Worm (Caenorhabditis elegans) whole organism, early embryonic: ENCODE data around the gene col-140.

Source experiments
- B0310.2 ChIP-seq: sonication (generic microtip); optimal IDR thresholded peaks from 2 replicates; lab custom pipeline; 2016; ENCODE audit warnings: mild to moderate bottlenecking, missing genetic modification characterization, missing compliant biosample characterization
- F13C5.2 ChIP-seq: sonication (generic microtip); optimal IDR thresholded peaks from 2 replicates; lab custom pipeline; 2017; ENCODE audit warnings: mild to moderate bottlenecking, missing genetic modification characterization, inconsistent platforms, missing compliant biosample characterization
- aly-1 ChIP-seq: sonication (generic microtip); optimal IDR thresholded peaks from 2 replicates; lab custom pipeline; 2016; ENCODE audit warnings: missing genetic modification characterization, missing compliant biosample characterization
- ama-1 ChIP-seq: fragments of 150-350 bp; optimal IDR thresholded peaks from 2 replicates; lab custom pipeline; 2014
- ceh-13 ChIP-seq: fragments of 200-800 bp; sonication (Bioruptor generic); optimal IDR thresholded peaks from 2 replicates; lab custom pipeline; 2018; ENCODE audit warnings: mild to moderate bottlenecking, missing genetic modification characterization, missing compliant biosample characterization
- ceh-36 ChIP-seq: sonication (generic microtip); optimal IDR thresholded peaks from 2 replicates; lab custom pipeline; 2016; ENCODE audit warnings: missing genetic modification characterization, inconsistent platforms, missing compliant biosample characterization
- ets-7 ChIP-seq: sonication (generic microtip); optimal IDR thresholded peaks from 2 replicates; lab custom pipeline; 2016; ENCODE audit warnings: missing genotype, missing genetic modification characterization, missing compliant biosample characterization
- flt-1 ChIP-seq: fragments of 200-800 bp; sonication (Bioruptor generic); IDR thresholded peaks from 2 replicates; pipeline ENCODE4 v1.3.6; 2022; ENCODE audit warnings: missing genetic modification characterization, missing compliant biosample characterization
- hmbx-1 ChIP-seq: sonication (generic microtip); optimal IDR thresholded peaks from 2 replicates; lab custom pipeline; 2016; ENCODE audit warnings: mild to moderate bottlenecking, missing genetic modification characterization, missing compliant biosample characterization
- hmg-4 ChIP-seq: fragments of 200-800 bp; sonication (Bioruptor generic); optimal IDR thresholded peaks from 2 replicates; lab custom pipeline; 2018; ENCODE audit warnings: mild to moderate bottlenecking, missing genetic modification characterization, missing compliant biosample characterization
- hnd-1 ChIP-seq: sonication (generic microtip); optimal IDR thresholded peaks from 2 replicates; lab custom pipeline; 2016; ENCODE audit warnings: missing genetic modification characterization, missing compliant biosample characterization
- pes-1 ChIP-seq: fragments of 200-800 bp; sonication (Bioruptor generic); IDR thresholded peaks from 2 replicates; pipeline ENCODE4 v1.3.6; 2022; ENCODE audit warnings: missing genetic modification reagents, missing genetic modification characterization, missing compliant biosample characterization
- scrt-1 ChIP-seq: fragments of 200-800 bp; sonication (Bioruptor generic); IDR thresholded peaks from 2 replicates; pipeline ENCODE4 v1.3.6; 2022; ENCODE audit warnings: missing genetic modification characterization, missing compliant biosample characterization
- sea-1 ChIP-seq: fragments of 200-800 bp; sonication (Bioruptor generic); conservative IDR thresholded peaks from 2 replicates; pipeline ENCODE4 v1.3.6; 2022; ENCODE audit warnings: missing genetic modification characterization, missing compliant biosample characterization
- tbx-11 ChIP-seq: fragments of 200-800 bp; sonication (Bioruptor generic); IDR thresholded peaks from 2 replicates; pipeline ENCODE4 v1.3.6; 2022; ENCODE audit warnings: missing genetic modification characterization, missing compliant biosample characterization
- tbx-37 ChIP-seq: fragments of 200-800 bp; sonication (Bioruptor generic); conservative IDR thresholded peaks from 2 replicates; pipeline ENCODE4 v1.3.6; 2022; ENCODE audit warnings: missing genetic modification reagents, missing genetic modification characterization, missing compliant biosample characterization
- tra-4 ChIP-seq: sonication (generic microtip); optimal IDR thresholded peaks from 2 replicates; lab custom pipeline; 2017; ENCODE audit warnings: missing genetic modification characterization, missing compliant biosample characterization

Gene col-140

ce11 chrV:5836616-5836982 lies at the start of gene col-140:
Gene col-140, minus strand, starts transcription at chrV:5836834.
- TF ChIP-seq ceh-13 (no peak), aly-1 (no peak), hnd-1 (no peak), ceh-36 (no peak), hmg-4 (GFP tag; lab: Kevin White, UChicago) (no peak), pes-1 (GFP tag; lab: Robert Waterston, UW) (no peak), B0310.2 (tag; lab: Kevin White, UChicago) (no peak), flt-1 (no peak)

ce11 chrV:5883735-5884134 lies 47.1 kb upstream of the col-140 start, which contains the start of gene C04E6.8:
Gene C04E6.8, minus strand, starts transcription at chrV:5883835.
- TF ChIP-seq ceh-13, result no peak
- no peak for TF ChIP-seq scrt-1 (GFP tag; lab: Robert Waterston, UW)
- TF ChIP-seq ama-1 (lab: Kevin White, UChicago), result no peak

- TF ChIP-seq ceh-13 (no peak), ama-1 (lab: Kevin White, UChicago) (no peak), tbx-37 (GFP tag; lab: Robert Waterston, UW) (no peak), tra-4 (tag; lab: Kevin White, UChicago) (no peak), aly-1 (no peak), sea-1 (GFP tag; lab: Robert Waterston, UW) (no peak), scrt-1 (GFP tag; lab: Robert Waterston, UW) (no peak), flt-1 (no peak), ceh-36 (no peak), F13C5.2 (no peak), hnd-1 (no peak), pes-1 (GFP tag; lab: Robert Waterston, UW) (no peak), B0310.2 (tag; lab: Kevin White, UChicago) (no peak), tbx-11 (no peak)
Observed at ce11 chrV:5882429-5882828, 45.8 kb upstream of the col-140 start.

ce11 chrV:5880064-5880463 lies 43.4 kb upstream of the col-140 start, which contains the start of gene C02G6.3:
Gene C02G6.3, plus strand, starts transcription at chrV:5880364.
- TF ChIP-seq ama-1 (lab: Kevin White, UChicago), result no peak

ce11 chrV:5876966-5877365 lies 40.3 kb upstream of the col-140 start:
- TF ChIP-seq scrt-1 (GFP tag; lab: Robert Waterston, UW) (no peak), tra-4 (tag; lab: Kevin White, UChicago) (no peak), B0310.2 (tag; lab: Kevin White, UChicago) (no peak), ama-1 (lab: Kevin White, UChicago) (no peak), pes-1 (GFP tag; lab: Robert Waterston, UW) (no peak), hmbx-1 (tag; lab: Kevin White, UChicago) (no peak), hnd-1 (no peak), ceh-13 (no peak), sea-1 (GFP tag; lab: Robert Waterston, UW) (no peak), aly-1 (no peak), ceh-36 (no peak), tbx-11 (no peak), ets-7 (no peak), flt-1 (no peak)

- TF ChIP-seq tbx-11, result no peak
- no peak for TF ChIP-seq hmg-4 (GFP tag; lab: Kevin White, UChicago)
- TF ChIP-seq ama-1 (lab: Kevin White, UChicago), result no peak
- no peak for TF ChIP-seq hnd-1
- no peak for TF ChIP-seq ets-7
- no peak for TF ChIP-seq flt-1
- no peak for TF ChIP-seq scrt-1 (GFP tag; lab: Robert Waterston, UW)
- no peak for TF ChIP-seq sea-1 (GFP tag; lab: Robert Waterston, UW)
- no peak for TF ChIP-seq tra-4 (tag; lab: Kevin White, UChicago)
- no peak for TF ChIP-seq pes-1 (GFP tag; lab: Robert Waterston, UW)
Observed at ce11 chrV:5871759-5872158, 35.1 kb upstream of the col-140 start, which contains the start of gene C02G6.2. Gene C02G6.2, plus strand, starts transcription at chrV:5872059.

ce11 chrV:5869227-5869626 lies 32.6 kb upstream of the col-140 start, which contains the start of gene F26F12.4:
Gene F26F12.4, minus strand, starts transcription at chrV:5869327.
- TF ChIP-seq F13C5.2 (no peak), tra-4 (tag; lab: Kevin White, UChicago) (no peak), hmbx-1 (tag; lab: Kevin White, UChicago) (no peak), flt-1 (no peak), scrt-1 (GFP tag; lab: Robert Waterston, UW) (no peak), hnd-1 (no peak), ceh-36 (no peak), B0310.2 (tag; lab: Kevin White, UChicago) (no peak), sea-1 (GFP tag; lab: Robert Waterston, UW) (no peak), tbx-37 (GFP tag; lab: Robert Waterston, UW) (no peak), pes-1 (GFP tag; lab: Robert Waterston, UW) (no peak), hmg-4 (GFP tag; lab: Kevin White, UChicago) (no peak), aly-1 (no peak)

ce11 chrV:5865085-5865484 lies 28.5 kb upstream of the col-140 start, which contains the start of gene F26F12.5:
Gene F26F12.5, minus strand, starts transcription at chrV:5865185.
- no peak for TF ChIP-seq ceh-13
- no peak for TF ChIP-seq hmbx-1 (tag; lab: Kevin White, UChicago)
- no peak for TF ChIP-seq tbx-37 (GFP tag; lab: Robert Waterston, UW)
- TF ChIP-seq tbx-11, result no peak
- TF ChIP-seq tra-4 (tag; lab: Kevin White, UChicago), result no peak
- no peak for TF ChIP-seq B0310.2 (tag; lab: Kevin White, UChicago)
- no peak for TF ChIP-seq aly-1
- TF ChIP-seq ets-7, result no peak
- TF ChIP-seq ama-1 (lab: Kevin White, UChicago), result no peak
- no peak for TF ChIP-seq scrt-1 (GFP tag; lab: Robert Waterston, UW)
- TF ChIP-seq hmg-4 (GFP tag; lab: Kevin White, UChicago), result no peak
- no peak for TF ChIP-seq sea-1 (GFP tag; lab: Robert Waterston, UW)
- TF ChIP-seq flt-1, result no peak
- no peak for TF ChIP-seq hnd-1
- TF ChIP-seq F13C5.2, result no peak
- no peak for TF ChIP-seq pes-1 (GFP tag; lab: Robert Waterston, UW)
- TF ChIP-seq ceh-36, result no peak
